Worm (Caenorhabditis elegans): ENCODE data around the gene oac-11.

The oac-11 gene

ce11 chrII:3897758-3898494 is 37.2 kb upstream of the oac-11 start, which contains the start of gene F53C3.6 (continued):
- peak in 1 of 2 experiments; percentile 24 for TF ChIP-seq hif-1 (tag; optimal IDR thresholded peaks at IDR 0.05)
- no peak for TF ChIP-seq spr-1 (tag; optimal IDR thresholded peaks at IDR 0.05)
- no peak for TF ChIP-seq R02D3.7 (tag; optimal IDR thresholded peaks at IDR 0.05)
- no peak for TF ChIP-seq skn-1 (tag; optimal IDR thresholded peaks at IDR 0.05)
- no peak for TF ChIP-seq ZK337.2 (GFP tag; IDR thresholded peaks at IDR 0.05)
- no peak for TF ChIP-seq lin-38 (GFP tag; IDR thresholded peaks at IDR 0.05)
- TF ChIP-seq mdl-1 (tag; optimal IDR thresholded peaks at IDR 0.05), result peak; percentile 6 to 77
- TF ChIP-seq hlh-11 (tag; optimal IDR thresholded peaks at IDR 0.05), result peak; percentile 70
- peak; percentile 38 for TF ChIP-seq mes-2 (tag; optimal IDR thresholded peaks at IDR 0.05; ENCODE audit: poor library complexity, severe bottlenecking)

DNA sequence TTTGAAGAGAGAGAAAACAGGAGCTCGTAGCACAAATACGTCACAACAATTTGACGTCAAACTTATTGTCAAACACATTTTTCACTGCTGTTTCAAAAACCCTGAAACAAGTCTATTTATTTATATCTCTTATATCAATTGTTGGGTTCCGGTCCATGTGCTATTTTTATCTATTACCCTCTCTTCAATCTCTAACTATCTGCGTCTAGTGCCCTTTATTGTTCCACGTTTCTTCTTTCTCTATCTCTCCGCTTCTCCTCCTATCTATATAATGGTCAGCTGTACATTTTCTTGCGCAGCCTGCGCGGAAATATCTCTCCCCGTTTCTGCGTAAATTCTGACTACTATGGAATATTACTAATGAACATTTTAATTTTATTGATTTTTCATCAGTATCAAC is 36.2 kb upstream of the oac-11 start:
- TF ChIP-seq ceh-32 (tag; optimal IDR thresholded peaks at IDR 0.05; ENCODE audit: poor library complexity) (no peak), ztf-11 (tag; optimal IDR thresholded peaks at IDR 0.05) (no peak), hlh-11 (tag; optimal IDR thresholded peaks at IDR 0.05) (peak; percentile 67), pha-4 (GFP tag; IDR thresholded peaks at IDR 0.05) (no peak), pha-4 (tag; optimal IDR thresholded peaks at IDR 0.05) (no peak), aha-1 (tag) (peak; percentile 92), spr-1 (tag; optimal IDR thresholded peaks at IDR 0.05) (no peak), daf-16 (GFP tag; optimal IDR thresholded peaks at IDR 0.05) (peak in 1 of 2 experiments; percentile 73), daf-16 (tag; optimal IDR thresholded peaks at IDR 0.05) (no peak), hmg-1.1 (GFP tag; IDR thresholded peaks at IDR 0.05) (no peak), duxl-1 (tag; optimal IDR thresholded peaks at IDR 0.05; ENCODE audit: poor library complexity) (peak; percentile 52), gei-8 (GFP tag; optimal IDR thresholded peaks at IDR 0.05) (no peak), mdl-1 (tag; optimal IDR thresholded peaks at IDR 0.05) (peak in 1 of 2 experiments; percentile 77), nhr-28 (tag; optimal IDR thresholded peaks at IDR 0.05) (peak; percentile 42)

DNA sequence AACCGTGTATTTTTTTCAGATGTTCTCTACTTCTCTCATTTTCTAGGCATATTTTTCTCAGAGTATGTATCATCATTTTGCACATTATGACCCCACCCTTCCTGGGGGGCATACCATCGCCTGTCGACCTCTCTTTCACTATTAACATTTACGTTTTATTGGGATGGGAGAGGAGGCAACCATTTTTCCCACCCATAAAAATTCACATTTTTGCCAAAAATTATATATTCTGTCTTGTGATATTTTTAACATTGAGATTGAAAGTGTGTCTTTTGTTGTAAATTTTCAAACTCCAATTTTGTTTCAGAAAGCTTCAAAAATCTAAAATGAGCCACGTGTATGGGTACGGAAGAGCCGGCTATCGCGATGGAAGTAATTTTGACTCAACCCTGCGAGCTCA is 34.0 kb upstream of the oac-11 start, which contains the start of gene F53C3.7:
TSS of gene F53C3.7 (plus strand) at position 301 of the 400 bp plus-strand sequence.
- TF ChIP-seq daf-12 (tag; optimal IDR thresholded peaks at IDR 0.05) (no peak), egl-27 (tag; optimal IDR thresholded peaks at IDR 0.05) (no peak), nhr-77 (tag; optimal IDR thresholded peaks at IDR 0.05) (no peak), Y48G9A.11 (GFP tag; IDR thresholded peaks at IDR 0.05) (no peak), ceh-32 (tag; optimal IDR thresholded peaks at IDR 0.05; ENCODE audit: poor library complexity) (no peak), Y105C5A.15 (GFP tag; IDR thresholded peaks at IDR 0.05) (no peak), dpl-1 (GFP tag; optimal IDR thresholded peaks at IDR 0.05) (no peak), Y75B8A.6 (GFP tag; IDR thresholded peaks at IDR 0.05) (no peak), lin-39 (tag; optimal IDR thresholded peaks at IDR 0.05) (no peak), daf-19 (GFP tag; conservative IDR thresholded peaks at IDR 0.05) (no peak), set-16 (GFP tag; IDR thresholded peaks at IDR 0.05) (no peak), nhr-6 (tag; optimal IDR thresholded peaks at IDR 0.05) (no peak), saeg-2 (GFP tag; IDR thresholded peaks at IDR 0.05) (no peak), lin-15B (tag; optimal IDR thresholded peaks at IDR 0.05) (no peak)

ce11 chrII:3893911-3894310 is 33.2 kb upstream of the oac-11 start:
- no peak for TF ChIP-seq ceh-62 (tag; optimal IDR thresholded peaks at IDR 0.05)
- TF ChIP-seq ceh-20 (GFP tag; IDR thresholded peaks at IDR 0.05), result no peak
- no peak for TF ChIP-seq daf-19 (GFP tag; conservative IDR thresholded peaks at IDR 0.05)
- peak; percentile 93 for TF ChIP-seq aha-1 (tag)
